Fruit fly (Drosophila melanogaster) whole organism, wandering third instar larva: ENCODE results near the gene VAChT.
A peak's percentile ranks its signal among the peaks of the same experiment; 100 is the strongest.

Experiments
- Abd-B ChIP-seq: fragments of >200 bp; optimal IDR thresholded peaks from 2 replicates; lab custom pipeline; 2017; ENCODE audit warnings: missing biosample characterization, missing genetic modification characterization
- CG32264 ChIP-seq: fragments of 200-800 bp; sonication (Bioruptor generic); optimal IDR thresholded peaks from 2 replicates; lab custom pipeline; 2016; ENCODE audit warnings: missing biosample characterization, missing genetic modification characterization
- CG9705 ChIP-seq: fragments of 200-800 bp; sonication (Bioruptor generic); optimal IDR thresholded peaks from 2 replicates; lab custom pipeline; 2018; ENCODE audit warnings: missing biosample characterization, mild to moderate bottlenecking, missing genetic modification characterization
- CrebA ChIP-seq: fragments of 200-800 bp; sonication (Bioruptor generic); optimal IDR thresholded peaks from 2 replicates; lab custom pipeline; 2016; ENCODE audit warnings: missing biosample characterization, mild to moderate bottlenecking, missing genetic modification characterization, borderline replicate concordance
- Dfd ChIP-seq: fragments of >200 bp; optimal IDR thresholded peaks from 2 replicates; lab custom pipeline; 2017; ENCODE audit warnings: missing biosample characterization, missing genetic modification characterization
- Dif ChIP-seq: fragments of 200-275, 200-300 bp; sonication (Bioruptor generic); optimal IDR thresholded peaks from 2 replicates; lab custom pipeline; 2018; ENCODE audit warnings: missing biosample characterization, missing genetic modification characterization; ENCODE audit not compliant: partially characterized antibody
- GATAd ChIP-seq: sonication (Bioruptor generic); optimal IDR thresholded peaks from 2 replicates; lab custom pipeline; 2016; ENCODE audit warnings: missing biosample characterization, missing genetic modification characterization
- HLH106 ChIP-seq: fragments of 200-800 bp; optimal IDR thresholded peaks from 3 replicates; lab custom pipeline; 2019; ENCODE audit warnings: missing biosample characterization, mild to moderate bottlenecking, missing genetic modification characterization, moderate library complexity
- Hnf4 ChIP-seq: fragments of 200-800 bp; sonication (Bioruptor generic); optimal IDR thresholded peaks from 2 replicates; lab custom pipeline; 2016; ENCODE audit warnings: missing biosample characterization, mild to moderate bottlenecking, missing genetic modification characterization
- Hr78 ChIP-seq: fragments of >200 bp; optimal IDR thresholded peaks from 2 replicates; lab custom pipeline; 2017; ENCODE audit warnings: missing biosample characterization, missing genetic modification characterization
- Hr83 ChIP-seq: fragments of 200-300 bp; sonication (Bioruptor generic); optimal IDR thresholded peaks from 2 replicates; lab custom pipeline; 2016; ENCODE audit warnings: missing biosample characterization, mild to moderate bottlenecking, missing genetic modification characterization, moderate library complexity; ENCODE audit not compliant: poor library complexity, severe bottlenecking
- Jra ChIP-seq: sonication (Bioruptor generic); optimal IDR thresholded peaks from 2 replicates; lab custom pipeline; 2016; ENCODE audit warnings: missing biosample characterization, missing genetic modification characterization
- Mio ChIP-seq: sonication (Bioruptor generic); optimal IDR thresholded peaks from 2 replicates; lab custom pipeline; 2016; ENCODE audit warnings: missing biosample characterization, missing genetic modification characterization
- Myc ChIP-seq: fragments of >200 bp; optimal IDR thresholded peaks from 2 replicates; lab custom pipeline; 2017
- N ChIP-seq: fragments of >200 bp; optimal IDR thresholded peaks from 2 replicates; lab custom pipeline; 2018; ENCODE audit warnings: missing biosample characterization, missing external identifiers, missing genetic modification characterization
- OdsH ChIP-seq: fragments of 200-800 bp; sonication (Bioruptor generic); optimal IDR thresholded peaks from 2 replicates; lab custom pipeline; 2016; ENCODE audit warnings: missing biosample characterization, mild to moderate bottlenecking, missing genetic modification characterization
- Rel ChIP-seq, 2 experiments: fragments of 200-800 bp; sonication (Bioruptor generic) in 1 of 2; optimal IDR thresholded peaks; 2 replicates in 1 of 2; 3 replicates in 1 of 2; lab custom pipeline; 2016 to 2019; ENCODE audit warnings: mild to moderate bottlenecking in 2 of 2, missing biosample characterization in 2 of 2, missing genetic modification characterization in 2 of 2, moderate library complexity in 1 of 2
- Sp1 ChIP-seq: fragments of 200-800 bp; sonication (Bioruptor generic); optimal IDR thresholded peaks from 3 replicates; lab custom pipeline; 2019; ENCODE audit warnings: missing biosample characterization, mild to moderate bottlenecking, missing genetic modification characterization, moderate library complexity
- Vsx2 ChIP-seq: fragments of 200-300, 225-300 bp; sonication (Bioruptor generic); optimal IDR thresholded peaks from 2 replicates; lab custom pipeline; 2018; ENCODE audit warnings: missing biosample characterization, missing genetic modification characterization; ENCODE audit not compliant: partially characterized antibody
- br ChIP-seq: fragments of 200-800 bp; sonication (Bioruptor generic); optimal IDR thresholded peaks from 2 replicates; lab custom pipeline; 2016; ENCODE audit warnings: missing biosample characterization, missing genetic modification characterization
- brk ChIP-seq: fragments of 200-800 bp; sonication (Bioruptor generic); optimal IDR thresholded peaks from 2 replicates; lab custom pipeline; 2016; ENCODE audit warnings: missing biosample characterization, mild to moderate bottlenecking, missing genetic modification characterization
- dl ChIP-seq, 2 experiments: fragments of 175-275, 200-275 bp in 1 of 2; fragments of 200-275 bp in 1 of 2; sonication (Bioruptor generic); optimal IDR thresholded peaks; lab custom pipeline; 2018; ENCODE audit warnings: mild to moderate bottlenecking in 2 of 2, missing biosample characterization in 2 of 2, missing genetic modification characterization in 2 of 2, moderate library complexity in 2 of 2; ENCODE audit not compliant: partially characterized antibody in 2 of 2, insufficient read depth in 1 of 2
- dmrt93B ChIP-seq: fragments of 200-800 bp; sonication (Bioruptor generic); optimal IDR thresholded peaks from 2 replicates; lab custom pipeline; 2018; ENCODE audit warnings: missing biosample characterization, mild to moderate bottlenecking, missing genetic modification characterization
- dsf ChIP-seq: sonication (Bioruptor generic); optimal IDR thresholded peaks from 2 replicates; lab custom pipeline; 2016; ENCODE audit warnings: missing biosample characterization, missing genetic modification characterization, borderline replicate concordance
- ey ChIP-seq: fragments of 200-800 bp; sonication (Bioruptor generic); optimal IDR thresholded peaks from 2 replicates; lab custom pipeline; 2016; ENCODE audit warnings: missing biosample characterization, missing genetic modification characterization
- foxo ChIP-seq, 2 experiments: fragments of 200-800 bp; sonication (Bioruptor generic); optimal IDR thresholded peaks; 2 replicates in 1 of 2; 3 replicates in 1 of 2; lab custom pipeline; 2016 to 2017; ENCODE audit warnings: missing biosample characterization in 2 of 2, missing genetic modification characterization in 2 of 2
- fru ChIP-seq: fragments of 200-800 bp; sonication (Bioruptor generic); optimal IDR thresholded peaks from 3 replicates; lab custom pipeline; 2016; ENCODE audit warnings: missing biosample characterization, mild to moderate bottlenecking, missing genetic modification characterization
- h ChIP-seq: fragments of 200-800 bp; sonication (Bioruptor generic); optimal IDR thresholded peaks from 3 replicates; lab custom pipeline; 2016; ENCODE audit warnings: missing biosample characterization, mild to moderate bottlenecking, missing genetic modification characterization
- jim ChIP-seq: fragments of 175-275, 200-325 bp; sonication (Bioruptor generic); optimal IDR thresholded peaks from 2 replicates; lab custom pipeline; 2016; ENCODE audit warnings: missing biosample characterization, mild to moderate bottlenecking, missing genetic modification characterization
- lola ChIP-seq: fragments of >200 bp; optimal IDR thresholded peaks from 2 replicates; lab custom pipeline; 2017; ENCODE audit warnings: missing biosample characterization, missing genetic modification characterization
- pan ChIP-seq: fragments of >200 bp; optimal IDR thresholded peaks from 2 replicates; lab custom pipeline; 2017
- psq ChIP-seq: fragments of 200-800 bp; sonication (Bioruptor generic); optimal IDR thresholded peaks from 3 replicates; lab custom pipeline; 2017; ENCODE audit warnings: missing biosample characterization, mild to moderate bottlenecking, missing genetic modification characterization, moderate library complexity
- rgr ChIP-seq: fragments of 200-800 bp; sonication (Bioruptor generic); optimal IDR thresholded peaks from 3 replicates; lab custom pipeline; 2016; ENCODE audit warnings: missing biosample characterization, mild to moderate bottlenecking, missing genetic modification characterization
- sage ChIP-seq: fragments of 200-800 bp; sonication (Bioruptor generic); optimal IDR thresholded peaks from 2 replicates; lab custom pipeline; 2016; ENCODE audit warnings: missing biosample characterization, mild to moderate bottlenecking, missing genetic modification characterization
- sv ChIP-seq: fragments of 200-800 bp; sonication (Bioruptor generic); optimal IDR thresholded peaks from 3 replicates; lab custom pipeline; 2016; ENCODE audit warnings: missing biosample characterization, missing genetic modification characterization
- tai ChIP-seq: sonication (Bioruptor generic); optimal IDR thresholded peaks from 2 replicates; lab custom pipeline; 2016; ENCODE audit warnings: missing biosample characterization, missing genetic modification characterization
- usp ChIP-seq: fragments of >200 bp; optimal IDR thresholded peaks from 2 replicates; lab custom pipeline; 2017; ENCODE audit warnings: missing biosample characterization, missing genetic modification characterization
- woc ChIP-seq: sonication (Bioruptor generic); optimal IDR thresholded peaks from 2 replicates; lab custom pipeline; 2016; ENCODE audit warnings: missing biosample characterization, mild to moderate bottlenecking, missing genetic modification characterization

VAChT gene

DNA sequence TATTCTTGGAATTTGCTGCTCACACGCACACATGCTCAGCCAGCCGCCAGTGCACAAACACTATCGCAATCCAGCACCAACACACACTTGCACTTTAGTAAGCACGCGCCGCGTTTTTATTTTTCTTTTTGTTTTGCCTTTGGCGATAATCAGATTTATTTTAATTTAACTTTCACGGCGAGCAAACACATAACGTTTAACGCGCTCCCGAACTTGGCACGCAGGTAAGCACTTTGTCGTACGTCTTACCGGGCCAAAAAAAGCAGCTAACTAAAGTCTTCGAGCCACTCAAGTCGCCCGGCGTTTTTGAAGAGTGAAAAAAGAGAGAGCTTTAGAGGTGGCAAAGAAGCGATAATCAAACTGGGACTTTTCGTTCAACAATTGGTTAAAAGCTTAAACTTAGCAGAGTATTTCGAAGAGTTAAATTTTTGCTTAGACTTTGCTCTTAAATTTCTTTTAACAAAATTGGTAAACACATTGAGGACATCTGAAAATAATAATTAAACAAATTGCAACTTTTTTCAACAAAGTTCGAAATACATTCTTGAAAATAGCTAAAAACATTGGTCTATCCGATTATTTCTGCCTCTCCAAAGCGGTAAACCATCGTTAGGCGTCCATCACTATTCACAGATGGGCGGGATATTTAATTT is 38.1 kb downstream of the VAChT start, which contains the start of gene Mekk1:
Gene Mekk1, minus strand, starts transcription at position 325 of the 653 bp plus-strand sequence.
- TF ChIP-seq GATAd (GFP tag; lab: Kevin White, UChicago) (peak; percentile 23), Myc (lab: Kevin White, UChicago) (peak; percentile 83), foxo (GFP tag; optimal IDR thresholded peaks at IDR 0.05; lab: Kevin White, UChicago) (peak in 1 of 2 experiments; percentile 71), brk (no peak), sv (no peak), sage (GFP tag; lab: Kevin White, UChicago) (no peak), Vsx2 (GFP tag; lab: Kevin White, UChicago) (peak; percentile 85), h (GFP tag; lab: Kevin White, UChicago) (peak; percentile 73), CG9705 (GFP tag; lab: Kevin White, UChicago) (peak; percentile 51), HLH106 (tag; lab: Kevin White, UChicago) (peak; percentile 75), Dif (GFP tag; lab: Kevin White, UChicago) (peak; percentile 0), CrebA (GFP tag; lab: Kevin White, UChicago) (no peak), Hr78 (no peak), br (GFP tag; lab: Kevin White, UChicago) (peak; percentile 52), Hnf4 (GFP tag; lab: Kevin White, UChicago) (no peak), CG32264 (no peak), jim (GFP tag; lab: Kevin White, UChicago) (peak; percentile 57), Mio (no peak), dmrt93B (GFP tag; lab: Kevin White, UChicago) (peak; percentile 14), dsf (GFP tag; lab: Kevin White, UChicago) (peak; percentile 32), ey (GFP tag; lab: Kevin White, UChicago) (peak; percentile 71), rgr (GFP tag; lab: Kevin White, UChicago) (peak; percentile 60), OdsH (peak; percentile 39), Jra (GFP tag; lab: Kevin White, UChicago) (peak; percentile 61), Dfd (GFP tag; lab: Kevin White, UChicago) (no peak), Hr83 (GFP tag; lab: Kevin White, UChicago) (no peak), dl (GFP tag; optimal IDR thresholded peaks at IDR 0.05; lab: Kevin White, UChicago; ENCODE audit: insufficient read depth in 1 of 2, partially characterized antibody in 2 of 2) (no peak), psq (peak; percentile 43), lola (GFP tag; lab: Kevin White, UChicago) (no peak), pan (lab: Kevin White, UChicago) (no peak), Rel (GFP tag; optimal IDR thresholded peaks at IDR 0.05; lab: Kevin White, UChicago) (no peak), Rel (tag; optimal IDR thresholded peaks at IDR 0.05; lab: Kevin White, UChicago) (peak; percentile 59), Abd-B (GFP tag; lab: Kevin White, UChicago) (no peak), usp (no peak), tai (GFP tag; lab: Kevin White, UChicago) (no peak), fru (GFP tag; lab: Kevin White, UChicago) (peak; percentile 62), woc (GFP tag; lab: Kevin White, UChicago) (peak; percentile 90), Sp1 (peak; percentile 65), N (no peak)

DNA sequence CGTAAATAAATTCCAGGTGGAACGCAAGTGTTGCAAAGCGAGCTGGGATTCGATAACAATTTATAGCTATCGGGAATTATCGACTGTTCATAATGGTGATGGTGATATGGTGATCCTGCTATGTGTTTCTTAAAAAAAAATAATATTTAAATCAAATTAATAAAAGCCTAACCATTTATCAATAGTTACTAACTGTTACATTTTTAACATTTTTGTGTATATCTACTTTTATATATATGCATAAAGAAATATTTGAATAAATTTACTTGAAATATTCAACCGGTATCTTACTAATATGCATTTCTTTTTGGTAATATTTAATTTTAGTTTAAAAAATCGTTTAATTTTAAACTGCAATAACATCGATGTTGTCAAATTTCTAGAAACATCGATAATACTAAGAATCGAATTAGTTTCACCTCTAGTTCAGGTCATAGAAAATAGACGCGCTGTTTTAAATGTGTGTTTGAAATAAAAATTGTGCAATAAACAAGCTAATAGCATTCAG is 40.7 kb downstream of the VAChT start, which contains the start of the genes PGS1 and gwl:
Gene PGS1, minus strand, starts transcription at position 81 of the 508 bp plus-strand sequence.
Gene gwl, plus strand, starts transcription at position 410 of the 508 bp plus-strand sequence.
- TF ChIP-seq dsf (GFP tag; lab: Kevin White, UChicago) (peak; percentile 54), Dif (GFP tag; lab: Kevin White, UChicago) (no peak), CG9705 (GFP tag; lab: Kevin White, UChicago) (no peak), Hr83 (GFP tag; lab: Kevin White, UChicago) (no peak), pan (lab: Kevin White, UChicago) (no peak), lola (GFP tag; lab: Kevin White, UChicago) (no peak), GATAd (GFP tag; lab: Kevin White, UChicago) (peak; percentile 22), Abd-B (GFP tag; lab: Kevin White, UChicago) (no peak), fru (GFP tag; lab: Kevin White, UChicago) (no peak), ey (GFP tag; lab: Kevin White, UChicago) (peak; percentile 57), dl (GFP tag; optimal IDR thresholded peaks at IDR 0.05; lab: Kevin White, UChicago; ENCODE audit: insufficient read depth in 1 of 2, partially characterized antibody in 2 of 2) (no peak), usp (no peak), sage (GFP tag; lab: Kevin White, UChicago) (no peak), OdsH (peak; percentile 74), h (GFP tag; lab: Kevin White, UChicago) (no peak), rgr (GFP tag; lab: Kevin White, UChicago) (no peak), tai (GFP tag; lab: Kevin White, UChicago) (no peak), Hnf4 (GFP tag; lab: Kevin White, UChicago) (no peak), sv (peak; percentile 78), N (no peak), CrebA (GFP tag; lab: Kevin White, UChicago) (no peak), Dfd (GFP tag; lab: Kevin White, UChicago) (no peak), psq (peak; percentile 76), foxo (GFP tag; optimal IDR thresholded peaks at IDR 0.05; lab: Kevin White, UChicago) (no peak), dmrt93B (GFP tag; lab: Kevin White, UChicago) (no peak), Myc (lab: Kevin White, UChicago) (no peak), Jra (GFP tag; lab: Kevin White, UChicago) (no peak), Mio (no peak), HLH106 (tag; lab: Kevin White, UChicago) (peak; percentile 71), woc (GFP tag; lab: Kevin White, UChicago) (no peak), Rel (GFP tag; optimal IDR thresholded peaks at IDR 0.05; lab: Kevin White, UChicago) (no peak), Rel (tag; optimal IDR thresholded peaks at IDR 0.05; lab: Kevin White, UChicago) (no peak), Hr78 (no peak), brk (no peak), br (GFP tag; lab: Kevin White, UChicago) (no peak), jim (GFP tag; lab: Kevin White, UChicago) (no peak), Vsx2 (GFP tag; lab: Kevin White, UChicago) (no peak)
